Fruit fly (Drosophila melanogaster) whole organism, prepupa: Measurements from ENCODE around the gene CG3156.

Experiments
- CG10631 ChIP-seq: fragments of 200-800 bp; sonication (Bioruptor generic); optimal IDR thresholded peaks from 2 replicates; lab custom pipeline; 2016; ENCODE audit warnings: missing biosample characterization, missing genetic modification characterization
- CG11294 ChIP-seq: fragments of 200-800 bp; sonication (Bioruptor generic); IDR thresholded peaks from 2 replicates; pipeline ENCODE4 v1.3.6; 2022; ENCODE audit warnings: missing biosample characterization, missing genetic modification characterization
- CG11762 ChIP-seq: fragments of 200-800 bp; sonication (Bioruptor generic); optimal IDR thresholded peaks from 3 replicates; lab custom pipeline; 2016; ENCODE audit warnings: missing biosample characterization, missing genetic modification characterization; ENCODE audit not compliant: insufficient read depth
- CG11902 ChIP-seq: fragments of 200-800 bp; sonication (Bioruptor generic); optimal IDR thresholded peaks from 3 replicates; lab custom pipeline; 2016; ENCODE audit warnings: missing biosample characterization, missing genetic modification characterization
- CG1621 ChIP-seq: fragments of 200-800 bp; sonication (Bioruptor generic); optimal IDR thresholded peaks from 3 replicates; lab custom pipeline; 2018; ENCODE audit warnings: missing biosample characterization, mild to moderate bottlenecking, missing genetic modification characterization
- CG16779 ChIP-seq: fragments of 200-800 bp; sonication (Bioruptor generic); optimal IDR thresholded peaks from 3 replicates; lab custom pipeline; 2017; ENCODE audit warnings: missing biosample characterization, mild to moderate bottlenecking, missing genetic modification characterization
- CG31627 ChIP-seq: fragments of 200-800 bp; sonication (Bioruptor generic); optimal IDR thresholded peaks from 3 replicates; lab custom pipeline; 2016; ENCODE audit warnings: missing biosample characterization, missing genetic modification characterization
- CG32006 ChIP-seq: fragments of 200-800 bp; sonication (Bioruptor generic); optimal IDR thresholded peaks from 3 replicates; lab custom pipeline; 2017; ENCODE audit warnings: missing biosample characterization, mild to moderate bottlenecking, missing genetic modification characterization
- CG34406 ChIP-seq: fragments of 200-800 bp; sonication (Bioruptor generic); optimal IDR thresholded peaks from 3 replicates; lab custom pipeline; 2016; ENCODE audit warnings: missing biosample characterization, missing genetic modification characterization
- CG3919 ChIP-seq: fragments of 200-800 bp; sonication (Bioruptor generic); optimal IDR thresholded peaks from 3 replicates; lab custom pipeline; 2016; ENCODE audit warnings: missing biosample characterization, missing genetic modification characterization
- CG6163 ChIP-seq: fragments of 200-800 bp; sonication (Bioruptor generic); IDR thresholded peaks from 3 replicates; pipeline ENCODE4 v1.3.6; 2022; ENCODE audit warnings: missing biosample characterization, missing genetic modification characterization
- CG6276 ChIP-seq: fragments of 200-800 bp; sonication (Bioruptor generic); optimal IDR thresholded peaks from 2 replicates; lab custom pipeline; 2017; ENCODE audit warnings: missing biosample characterization, mild to moderate bottlenecking, missing genetic modification characterization
- CG6792 ChIP-seq: fragments of 200-800 bp; sonication (Bioruptor generic); optimal IDR thresholded peaks from 3 replicates; lab custom pipeline; 2016; ENCODE audit warnings: missing biosample characterization, missing genetic modification characterization
- CG6808 ChIP-seq: fragments of 200-800 bp; sonication (Bioruptor generic); optimal IDR thresholded peaks from 3 replicates; lab custom pipeline; 2017; ENCODE audit warnings: missing biosample characterization, missing genetic modification characterization, mild to moderate bottlenecking, moderate library complexity, missing genetic modification reagents
- CG6854 ChIP-seq: fragments of 200-800 bp; sonication (Bioruptor generic); optimal IDR thresholded peaks from 2 replicates; lab custom pipeline; 2017; ENCODE audit warnings: missing biosample characterization, mild to moderate bottlenecking, missing genetic modification characterization
- CG7368 ChIP-seq: fragments of 200-800 bp; sonication (Bioruptor generic); optimal IDR thresholded peaks from 3 replicates; lab custom pipeline; 2016; ENCODE audit warnings: missing biosample characterization, missing genetic modification characterization
- CG8319 ChIP-seq: fragments of 200-800 bp; sonication (Bioruptor generic); optimal IDR thresholded peaks from 3 replicates; lab custom pipeline; 2016; ENCODE audit warnings: missing biosample characterization, missing genetic modification characterization
- CG8632 ChIP-seq: fragments of 200-800 bp; sonication (Bioruptor generic); optimal IDR thresholded peaks from 3 replicates; lab custom pipeline; 2016; ENCODE audit warnings: missing biosample characterization, missing genetic modification characterization
- CG9139 ChIP-seq: fragments of 200-800 bp; sonication (Bioruptor generic); optimal IDR thresholded peaks from 3 replicates; lab custom pipeline; 2017; ENCODE audit warnings: missing biosample characterization, mild to moderate bottlenecking, missing genetic modification characterization
- Eip75B ChIP-seq: fragments of 200-800 bp; sonication (Bioruptor generic); optimal IDR thresholded peaks from 3 replicates; lab custom pipeline; 2016; ENCODE audit warnings: missing biosample characterization, missing genetic modification characterization
- Eip78C ChIP-seq: fragments of 200-800 bp; sonication (Bioruptor generic); peaks from one replicate; lab custom pipeline; 2016; ENCODE audit warnings: missing biosample characterization, missing genetic modification characterization
- Eip93F ChIP-seq: fragments of 200-800 bp; sonication (Bioruptor generic); optimal IDR thresholded peaks from 2 replicates; lab custom pipeline; 2016; ENCODE audit warnings: missing biosample characterization, mild to moderate bottlenecking, missing genetic modification characterization
- Ets21C ChIP-seq: fragments of 200-800 bp; sonication (Bioruptor generic); optimal IDR thresholded peaks from 3 replicates; lab custom pipeline; 2016; ENCODE audit warnings: missing biosample characterization, missing genetic modification characterization
- Ets96B ChIP-seq: fragments of 200-800 bp; optimal IDR thresholded peaks from 2 replicates; lab custom pipeline; 2019; ENCODE audit warnings: missing biosample characterization, mild to moderate bottlenecking, missing genetic modification characterization, moderate library complexity
- Gug ChIP-seq: fragments of 200-800 bp; sonication (Bioruptor generic); IDR thresholded peaks from 2 replicates; pipeline ENCODE4 v1.3.6; 2022; ENCODE audit warnings: missing biosample characterization, missing genetic modification characterization
- Hr39 ChIP-seq: fragments of 200-800 bp; sonication (Bioruptor generic); optimal IDR thresholded peaks from 2 replicates; lab custom pipeline; 2016; ENCODE audit warnings: missing biosample characterization, missing genetic modification characterization
- Lpt ChIP-seq: fragments of 200-800 bp; sonication (Bioruptor generic); optimal IDR thresholded peaks from 3 replicates; lab custom pipeline; 2016; ENCODE audit warnings: missing biosample characterization, missing genetic modification characterization
- Met ChIP-seq: fragments of 200-800 bp; sonication (Bioruptor generic); optimal IDR thresholded peaks from 3 replicates; lab custom pipeline; 2016; ENCODE audit warnings: missing biosample characterization, missing genetic modification characterization
- OdsH ChIP-seq: fragments of 200-800 bp; sonication (Bioruptor generic); optimal IDR thresholded peaks from 3 replicates; lab custom pipeline; 2016; ENCODE audit warnings: missing biosample characterization, missing genetic modification characterization
- Smox ChIP-seq: fragments of 200-800 bp; sonication (Bioruptor generic); optimal IDR thresholded peaks from 3 replicates; lab custom pipeline; 2016; ENCODE audit warnings: missing biosample characterization, missing genetic modification characterization
- Sox102F ChIP-seq: fragments of 200-800 bp; sonication (Bioruptor generic); optimal IDR thresholded peaks from 2 replicates; lab custom pipeline; 2016; ENCODE audit warnings: missing biosample characterization, mild to moderate bottlenecking, missing genetic modification characterization
- Sox14 ChIP-seq: fragments of 200-800 bp; sonication (Bioruptor generic); optimal IDR thresholded peaks from 3 replicates; lab custom pipeline; 2016; ENCODE audit warnings: missing biosample characterization, missing genetic modification characterization
- Sox15 ChIP-seq: fragments of 200-800 bp; sonication (Bioruptor generic); optimal IDR thresholded peaks from 3 replicates; lab custom pipeline; 2016; ENCODE audit warnings: missing biosample characterization, missing genetic modification characterization
- achi ChIP-seq: fragments of 200-800 bp; sonication (Bioruptor generic); optimal IDR thresholded peaks from 3 replicates; lab custom pipeline; 2016; ENCODE audit warnings: missing biosample characterization, missing genetic modification characterization
- dac ChIP-seq: fragments of 200-800 bp; sonication (Bioruptor generic); optimal IDR thresholded peaks from 2 replicates; lab custom pipeline; 2017; ENCODE audit warnings: missing biosample characterization, mild to moderate bottlenecking, missing genetic modification characterization
- dsx ChIP-seq: fragments of 200-800 bp; optimal IDR thresholded peaks from 3 replicates; lab custom pipeline; 2019; ENCODE audit warnings: missing biosample characterization, mild to moderate bottlenecking, missing genetic modification characterization, moderate library complexity; ENCODE audit not compliant: poor library complexity, severe bottlenecking
- eg ChIP-seq: fragments of 200-800 bp; sonication (Bioruptor generic); IDR thresholded peaks from 3 replicates; pipeline ENCODE4 v1.3.6; 2022; ENCODE audit warnings: missing biosample characterization, missing genetic modification characterization
- esn ChIP-seq: fragments of 200-800 bp; sonication (Bioruptor generic); optimal IDR thresholded peaks from 2 replicates; lab custom pipeline; 2016; ENCODE audit warnings: missing biosample characterization, mild to moderate bottlenecking, missing genetic modification characterization, moderate library complexity
- fkh ChIP-seq: fragments of 200-800 bp; sonication (Bioruptor generic); optimal IDR thresholded peaks from 3 replicates; lab custom pipeline; 2017; ENCODE audit warnings: missing biosample characterization, mild to moderate bottlenecking, missing genetic modification characterization, moderate library complexity
- net ChIP-seq: fragments of 200-800 bp; sonication (Bioruptor generic); optimal IDR thresholded peaks from 3 replicates; lab custom pipeline; 2016; ENCODE audit warnings: missing biosample characterization, missing genetic modification characterization
- pdm3 ChIP-seq: fragments of 200-800 bp; sonication (Bioruptor generic); optimal IDR thresholded peaks from 3 replicates; lab custom pipeline; 2016; ENCODE audit warnings: missing biosample characterization, missing genetic modification characterization
- spab ChIP-seq: fragments of 200-800 bp; sonication (Bioruptor generic); optimal IDR thresholded peaks from 2 replicates; lab custom pipeline; 2017; ENCODE audit warnings: missing biosample characterization, mild to moderate bottlenecking, missing genetic modification characterization, missing genetic modification reagents
- ss ChIP-seq, 2 experiments: fragments of 200-800 bp; sonication (Bioruptor generic); optimal IDR thresholded peaks; 2 replicates in 1 of 2; 3 replicates in 1 of 2; lab custom pipeline; 2017 to 2018; ENCODE audit warnings: mild to moderate bottlenecking in 2 of 2, missing biosample characterization in 2 of 2, missing genetic modification characterization in 2 of 2, moderate library complexity in 1 of 2
- svp ChIP-seq: fragments of 200-800 bp; sonication (Bioruptor generic); peaks from one replicate; lab custom pipeline; 2016; ENCODE audit warnings: missing biosample characterization, missing genetic modification characterization
- vri ChIP-seq: fragments of 200-800 bp; sonication (Bioruptor generic); optimal IDR thresholded peaks from 3 replicates; lab custom pipeline; 2016; ENCODE audit warnings: missing biosample characterization, mild to moderate bottlenecking, missing genetic modification characterization

The CG3156 gene

dm6 chrX:520215-520861 lies 32.7 kb downstream of the CG3156 start:
- no peak for TF ChIP-seq CG34406 (GFP tag; lab: Kevin White, UChicago)
- TF ChIP-seq Sox14 (GFP tag; lab: Kevin White, UChicago): no peak
- TF ChIP-seq Lpt (GFP tag; lab: Kevin White, UChicago): no peak
- no peak for TF ChIP-seq Eip75B (GFP tag; lab: Kevin White, UChicago)
- TF ChIP-seq CG1621 (tag; lab: Kevin White, UChicago): no peak
- no peak for TF ChIP-seq CG6792 (GFP tag; lab: Kevin White, UChicago)
- peak; percentile 12 for TF ChIP-seq vri
- TF ChIP-seq Eip78C: peak; percentile 50
- no peak for TF ChIP-seq dac (GFP tag; lab: Kevin White, UChicago)
- peak in 1 of 2 experiments; percentile 7 for TF ChIP-seq ss (GFP tag; optimal IDR thresholded peaks at IDR 0.05; lab: Kevin White, UChicago)
- no peak for TF ChIP-seq CG9139 (GFP tag; lab: Kevin White, UChicago)

- no peak for TF ChIP-seq CG7368 (GFP tag; lab: Kevin White, UChicago)
- TF ChIP-seq Eip78C: peak; percentile 23
Observed at dm6 chrX:521683-522082, 34.0 kb downstream of the CG3156 start.

- TF ChIP-seq CG8632 (GFP tag; lab: Kevin White, UChicago): peak; percentile 60
- TF ChIP-seq Eip93F: peak; percentile 16
- TF ChIP-seq CG8319: peak; percentile 58
- TF ChIP-seq CG3919: peak; percentile 82
- peak; percentile 62 for TF ChIP-seq CG6854 (GFP tag; lab: Kevin White, UChicago)
- peak; percentile 59 for TF ChIP-seq Sox15
- TF ChIP-seq CG11762 (GFP tag; lab: Kevin White, UChicago): peak; percentile 52
- peak; percentile 65 for TF ChIP-seq net (GFP tag; lab: Kevin White, UChicago)
- peak; percentile 56 for TF ChIP-seq CG6808 (GFP tag; lab: Kevin White, UChicago)
- TF ChIP-seq CG7368 (GFP tag; lab: Kevin White, UChicago): peak; percentile 60
- peak; percentile 53 for TF ChIP-seq CG32006
- peak; percentile 61 for TF ChIP-seq achi (GFP tag; lab: Kevin White, UChicago)
- peak; percentile 76 for TF ChIP-seq Sox102F (GFP tag; lab: Kevin White, UChicago)
- TF ChIP-seq CG16779 (tag; lab: Kevin White, UChicago): peak; percentile 9
- TF ChIP-seq Ets96B (tag; lab: Kevin White, UChicago): peak; percentile 48
- peak; percentile 45 for TF ChIP-seq dsx (GFP tag; lab: Kevin White, UChicago)
- TF ChIP-seq CG11902 (GFP tag; lab: Kevin White, UChicago): peak; percentile 51
- TF ChIP-seq OdsH: peak; percentile 72
- peak; percentile 25 for TF ChIP-seq CG10631 (GFP tag; lab: Kevin White, UChicago)
- TF ChIP-seq Smox (GFP tag; lab: Kevin White, UChicago): peak; percentile 79
- TF ChIP-seq Gug: no peak
- peak; percentile 58 for TF ChIP-seq CG34406 (GFP tag; lab: Kevin White, UChicago)
- TF ChIP-seq fkh (GFP tag; lab: Kevin White, UChicago): peak; percentile 91
- TF ChIP-seq eg (GFP tag; lab: Robert Waterston, UW): peak; percentile 82
- peak; percentile 91 for TF ChIP-seq svp (GFP tag; lab: Kevin White, UChicago)
- peak; percentile 86 for TF ChIP-seq CG6163 (GFP tag; lab: Robert Waterston, UW)
- TF ChIP-seq Ets21C (GFP tag; lab: Kevin White, UChicago): peak; percentile 67
- peak; percentile 51 for TF ChIP-seq Eip78C
- peak; percentile 77 for TF ChIP-seq CG1621 (tag; lab: Kevin White, UChicago)
- peak; percentile 56; the same call in 1 of the 2 replicates for TF ChIP-seq CG11294 (GFP tag; lab: Robert Waterston, UW)
- peak; percentile 81 for TF ChIP-seq esn
- TF ChIP-seq Met (GFP tag; lab: Kevin White, UChicago): peak; percentile 80
- TF ChIP-seq CG31627: peak; percentile 84
- TF ChIP-seq spab (GFP tag; lab: Kevin White, UChicago): peak; percentile 13
- TF ChIP-seq CG9139 (GFP tag; lab: Kevin White, UChicago): no peak
- peak; percentile 70 for TF ChIP-seq pdm3 (GFP tag; lab: Kevin White, UChicago)
- peak; percentile 77 for TF ChIP-seq Hr39 (GFP tag; lab: Kevin White, UChicago)
- peak; percentile 47 for TF ChIP-seq CG6276 (GFP tag; lab: Kevin White, UChicago)
Observed at dm6 chrX:522357-523043, 34.8 kb downstream of the CG3156 start.
